Worm (Caenorhabditis elegans): ENCODE measurements around the gene srg-5.

srg-5 gene

ce11 chrIII:6251511-6251910 lies 12.8 kb downstream of the srg-5 start, which contains the start of gene amdh-1:
Gene amdh-1, plus strand, starts transcription at chrIII:6251811.
- TF ChIP-seq atf-7 (tag; optimal IDR thresholded peaks at IDR 0.05) (no peak), ztf-18 (tag; optimal IDR thresholded peaks at IDR 0.05) (no peak), lir-1 (GFP tag; conservative IDR thresholded peaks at IDR 0.05) (no peak), dpl-1 (GFP tag; optimal IDR thresholded peaks at IDR 0.05) (no peak), nhr-27 (tag; optimal IDR thresholded peaks at IDR 0.05) (no peak), ceh-40 (GFP tag; IDR thresholded peaks at IDR 0.05) (no peak), lsy-27 (tag; optimal IDR thresholded peaks at IDR 0.05; ENCODE audit: borderline replicate concordance, insufficient read depth) (no peak), T07F8.4 (tag; optimal IDR thresholded peaks at IDR 0.05) (no peak), chd-7 (tag; optimal IDR thresholded peaks at IDR 0.05) (no peak), let-526 (GFP tag; IDR thresholded peaks at IDR 0.05) (no peak), F33H1.4 (GFP tag; IDR thresholded peaks at IDR 0.05) (no peak), madf-6 (GFP tag; IDR thresholded peaks at IDR 0.05) (no peak), him-1 (tag; optimal IDR thresholded peaks at IDR 0.05) (no peak), akir-1 (GFP tag; optimal IDR thresholded peaks at IDR 0.05) (no peak)

- TF ChIP-seq F55B11.4 (tag; optimal IDR thresholded peaks at IDR 0.05; ENCODE audit: borderline replicate concordance, insufficient read depth) (no peak), hmg-20 (GFP tag; IDR thresholded peaks at IDR 0.05) (no peak), somi-1 (GFP tag; optimal IDR thresholded peaks at IDR 0.05) (no peak), snpc-4 (GFP tag; optimal IDR thresholded peaks at IDR 0.05) (no peak), snpc-4 (tag; optimal IDR thresholded peaks at IDR 0.05) (no peak), Y95B8A.8 (GFP tag; IDR thresholded peaks at IDR 0.05) (no peak), nhr-179 (tag; optimal IDR thresholded peaks at IDR 0.05) (no peak), lin-26 (GFP tag; IDR thresholded peaks at IDR 0.05) (no peak), madf-8 (GFP tag; conservative IDR thresholded peaks at IDR 0.05) (no peak), pha-4 (tag; optimal IDR thresholded peaks at IDR 0.05) (no peak), dpl-1 (GFP tag; optimal IDR thresholded peaks at IDR 0.05) (no peak), T26A5.8 (tag; optimal IDR thresholded peaks at IDR 0.05) (no peak), let-607 (tag; optimal IDR thresholded peaks at IDR 0.05) (peak in 1 of 2 experiments; percentile 27), F10E7.11 (tag; optimal IDR thresholded peaks at IDR 0.05) (no peak), B0336.3 (GFP tag; IDR thresholded peaks at IDR 0.05) (no peak), F33H1.4 (GFP tag; IDR thresholded peaks at IDR 0.05) (peak; percentile 69), akir-1 (GFP tag; optimal IDR thresholded peaks at IDR 0.05) (no peak), pbrm-1 (GFP tag; IDR thresholded peaks at IDR 0.05) (no peak), lsl-1 (GFP tag; optimal IDR thresholded peaks at IDR 0.05) (peak; percentile 8), hmg-1.2 (GFP tag; IDR thresholded peaks at IDR 0.05) (peak; percentile 27; the same call in 1 of the 2 replicates), madf-6 (GFP tag; IDR thresholded peaks at IDR 0.05) (no peak), F57A8.1 (GFP tag; optimal IDR thresholded peaks at IDR 0.05) (no peak)
Measured at ce11 chrIII:6248064-6248687, 16.2 kb downstream of the srg-5 start, which contains the start of the genes gen-1 and stt-3. Gene gen-1, minus strand, starts transcription at chrIII:6248158. Gene stt-3, plus strand, starts transcription at chrIII:6248637.

- TF ChIP-seq gei-17 (GFP tag; optimal IDR thresholded peaks at IDR 0.05) (no peak), dpl-1 (GFP tag; optimal IDR thresholded peaks at IDR 0.05) (no peak), unc-130 (GFP tag; optimal IDR thresholded peaks at IDR 0.05) (no peak), ztf-25 (GFP tag; IDR thresholded peaks at IDR 0.05) (no peak), attf-6 (GFP tag; IDR thresholded peaks at IDR 0.05) (no peak), mes-4 (tag; optimal IDR thresholded peaks at IDR 0.05) (no peak), sptf-2 (GFP tag; optimal IDR thresholded peaks at IDR 0.05) (no peak)
Measured at ce11 chrIII:6245728-6246127, 18.6 kb downstream of the srg-5 start, which contains the start of gene bcas-2. Gene bcas-2, minus strand, starts transcription at chrIII:6245828.
